Fruit fly (Drosophila melanogaster): Measurements from ENCODE around the gene CG13630.

dm6 chr3R:24726347-24726891 is 7.3 kb upstream of the CG13630 start:
- no peak for TF ChIP-seq Hr83 (GFP tag; optimal IDR thresholded peaks at IDR 0.05; ENCODE audit: poor library complexity, severe bottlenecking)
- no peak for TF ChIP-seq jim (GFP tag; optimal IDR thresholded peaks at IDR 0.05)
- TF ChIP-seq psq (GFP tag; optimal IDR thresholded peaks at IDR 0.05), result no peak
- TF ChIP-seq OdsH (GFP tag; optimal IDR thresholded peaks at IDR 0.05), result no peak
- TF ChIP-seq pan (optimal IDR thresholded peaks at IDR 0.05), result no peak
- TF ChIP-seq dl (GFP tag; optimal IDR thresholded peaks at IDR 0.05; ENCODE audit: insufficient read depth in 1 of 2, partially characterized antibody in 2 of 2), result no peak
- TF ChIP-seq woc (GFP tag; optimal IDR thresholded peaks at IDR 0.05), result no peak
- TF ChIP-seq foxo (GFP tag; optimal IDR thresholded peaks at IDR 0.05), result no peak
- no peak for TF ChIP-seq ey (GFP tag; optimal IDR thresholded peaks at IDR 0.05)
- TF ChIP-seq Hnf4 (GFP tag; optimal IDR thresholded peaks at IDR 0.05), result no peak
- no peak for TF ChIP-seq usp (GFP tag; optimal IDR thresholded peaks at IDR 0.05)
- no peak for TF ChIP-seq Abd-B (GFP tag; optimal IDR thresholded peaks at IDR 0.05)
- TF ChIP-seq Dif (GFP tag; optimal IDR thresholded peaks at IDR 0.05; ENCODE audit: partially characterized antibody), result no peak

All from whole organism, wandering third instar larva.